Fruit fly (Drosophila melanogaster): ENCODE measurements around the gene CG4119.
A peak's percentile ranks its signal among the peaks of the same experiment; 100 is the strongest.

CG4119 gene

DNA sequence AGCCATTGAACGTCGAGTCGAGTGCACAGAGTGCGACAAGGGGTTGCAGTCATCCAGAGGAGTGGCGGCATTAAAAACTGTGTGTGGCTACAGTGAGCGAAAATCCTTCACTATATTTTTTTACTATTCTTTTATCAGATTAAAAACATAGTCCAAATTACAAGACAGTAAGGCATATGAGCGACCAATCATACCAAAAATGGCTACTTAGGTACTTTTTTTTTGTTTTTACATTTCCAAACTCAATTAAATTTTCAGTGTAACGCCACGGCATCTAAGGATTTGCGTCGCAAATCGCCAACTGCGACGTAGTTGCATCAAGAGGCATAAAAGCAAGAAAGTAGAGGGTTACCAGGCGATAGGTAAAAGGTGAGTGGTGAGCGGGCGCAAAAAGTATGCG is 26.8 kb upstream of the CG4119 start (continued):
- no peak for TF ChIP-seq CG9797 (GFP tag; optimal IDR thresholded peaks at IDR 0.05)
- peak; percentile 66 for TF ChIP-seq CG8765 (GFP tag; IDR thresholded peaks at IDR 0.05)
- peak; percentile 61; the same call in 2 of the 3 replicates for TF ChIP-seq zfh1 (GFP tag; IDR thresholded peaks at IDR 0.05)
- TF ChIP-seq Deaf1 (tag; optimal IDR thresholded peaks at IDR 0.05) = no peak
- peak; percentile 39 for TF ChIP-seq onecut (GFP tag; IDR thresholded peaks at IDR 0.05)
- peak; percentile 7 for TF ChIP-seq Dek (tag; optimal IDR thresholded peaks at IDR 0.05)
- TF ChIP-seq Optix (GFP tag; IDR thresholded peaks at IDR 0.05) = peak; percentile 36; the same call in 1 of the 3 replicates
- TF ChIP-seq CG14710 (tag; optimal IDR thresholded peaks at IDR 0.05) = peak; percentile 46
- peak; percentile 6 to 44 for TF ChIP-seq Hr51 (GFP tag; optimal IDR thresholded peaks at IDR 0.05)
- no peak for TF ChIP-seq CG4854 (GFP tag; optimal IDR thresholded peaks at IDR 0.05)
- no peak for TF ChIP-seq CG1792 (GFP tag; optimal IDR thresholded peaks at IDR 0.05)
- no peak for TF ChIP-seq D (optimal IDR thresholded peaks at IDR 0.05)
- peak; percentile 49 for TF ChIP-seq D (GFP tag; optimal IDR thresholded peaks at IDR 0.05)
- peak; percentile 9 for TF ChIP-seq CG5180 (GFP tag; optimal IDR thresholded peaks at IDR 0.05)
- peak; percentile 52 for TF ChIP-seq row (GFP tag; IDR thresholded peaks at IDR 0.05)
- TF ChIP-seq lmd (GFP tag; IDR thresholded peaks at IDR 0.05) = peak; percentile 55
- 0 out of 2 replicates have a peak, but pooled peaks have one; percentile 18 for TF ChIP-seq CG10321 (GFP tag; IDR thresholded peaks at IDR 0.05)
- peak; percentile 17 for TF ChIP-seq CG13775 (GFP tag; optimal IDR thresholded peaks at IDR 0.05)
- TF ChIP-seq D19A (tag; optimal IDR thresholded peaks at IDR 0.05) = peak; percentile 50
- TF ChIP-seq CG9215 (GFP tag; IDR thresholded peaks at IDR 0.05) = peak; percentile 28; the same call in 1 of the 2 replicates
- TF ChIP-seq croc (GFP tag; conservative IDR thresholded peaks at IDR 0.05) = peak; percentile 45; the same call in 2 of the 3 replicates
- peak; percentile 7 for TF ChIP-seq CG3407 (GFP tag; optimal IDR thresholded peaks at IDR 0.05)
- TF ChIP-seq gem (tag; optimal IDR thresholded peaks at IDR 0.05) = peak; percentile 74
- no peak for TF ChIP-seq vfl (GFP tag; optimal IDR thresholded peaks at IDR 0.05)
- no peak for TF ChIP-seq Dref (GFP tag; IDR thresholded peaks at IDR 0.05)
- no peak for TF ChIP-seq eyg (GFP tag; optimal IDR thresholded peaks at IDR 0.05)
- peak; percentile 8 for TF ChIP-seq btn (GFP tag; optimal IDR thresholded peaks at IDR 0.05)
- TF ChIP-seq BtbVII (GFP tag; optimal IDR thresholded peaks at IDR 0.05) = no peak
- TF ChIP-seq wor (GFP tag; IDR thresholded peaks at IDR 0.05) = 0 out of 2 replicates have a peak, but pooled peaks have one; percentile 16
- TF ChIP-seq az2 (GFP tag; optimal IDR thresholded peaks at IDR 0.05) = peak; percentile 44
- peak; percentile 35; the same call in 1 of the 2 replicates for TF ChIP-seq CG32532 (GFP tag; IDR thresholded peaks at IDR 0.05)
- TF ChIP-seq Hr78 (GFP tag; optimal IDR thresholded peaks at IDR 0.05) = no peak
- TF ChIP-seq CG8359 (GFP tag; optimal IDR thresholded peaks at IDR 0.05; ENCODE audit: borderline replicate concordance) = peak; percentile 10
- TF ChIP-seq prd (optimal IDR thresholded peaks at IDR 0.05) = no peak
- peak; percentile 64 for TF ChIP-seq prd (GFP tag; IDR thresholded peaks at IDR 0.05)
- peak; percentile 16 for TF ChIP-seq caup (GFP tag; optimal IDR thresholded peaks at IDR 0.05; ENCODE audit: severe bottlenecking)
- peak; percentile 23 for TF ChIP-seq CG30403 (GFP tag; optimal IDR thresholded peaks at IDR 0.05)
- TF ChIP-seq CG17385 (GFP tag; optimal IDR thresholded peaks at IDR 0.05) = peak; percentile 4
- no peak for TF ChIP-seq Myb (GFP tag; optimal IDR thresholded peaks at IDR 0.05)
- peak; percentile 44; the same call in 1 of the 2 replicates for TF ChIP-seq Ada2b (GFP tag; IDR thresholded peaks at IDR 0.05)
- TF ChIP-seq CG10274 (GFP tag; optimal IDR thresholded peaks at IDR 0.05) = no peak
- no peak for TF ChIP-seq fu2 (GFP tag; optimal IDR thresholded peaks at IDR 0.05)
- TF ChIP-seq phol (tag; optimal IDR thresholded peaks at IDR 0.05) = peak; percentile 62
- TF ChIP-seq Ptx1 (GFP tag; IDR thresholded peaks at IDR 0.05) = peak; percentile 35
- TF ChIP-seq bsh (GFP tag; optimal IDR thresholded peaks at IDR 0.05) = peak in 1 of 2 experiments; percentile 79
- peak; percentile 53 for TF ChIP-seq CG2678 (tag; optimal IDR thresholded peaks at IDR 0.05)
- TF ChIP-seq CG8944 (GFP tag; optimal IDR thresholded peaks at IDR 0.05) = peak; percentile 26
- peak; percentile 46 for TF ChIP-seq Camta (GFP tag; optimal IDR thresholded peaks at IDR 0.05)
- no peak for TF ChIP-seq YL-1 (GFP tag; optimal IDR thresholded peaks at IDR 0.05)
- peak; percentile 24 for TF ChIP-seq lilli (GFP tag; optimal IDR thresholded peaks at IDR 0.05)
- TF ChIP-seq crc (GFP tag; optimal IDR thresholded peaks at IDR 0.05) = peak; percentile 13

All from whole organism, embryonic.